Worm (Caenorhabditis elegans): ENCODE results near the gene W03G11.4.

Gene W03G11.4

DNA sequence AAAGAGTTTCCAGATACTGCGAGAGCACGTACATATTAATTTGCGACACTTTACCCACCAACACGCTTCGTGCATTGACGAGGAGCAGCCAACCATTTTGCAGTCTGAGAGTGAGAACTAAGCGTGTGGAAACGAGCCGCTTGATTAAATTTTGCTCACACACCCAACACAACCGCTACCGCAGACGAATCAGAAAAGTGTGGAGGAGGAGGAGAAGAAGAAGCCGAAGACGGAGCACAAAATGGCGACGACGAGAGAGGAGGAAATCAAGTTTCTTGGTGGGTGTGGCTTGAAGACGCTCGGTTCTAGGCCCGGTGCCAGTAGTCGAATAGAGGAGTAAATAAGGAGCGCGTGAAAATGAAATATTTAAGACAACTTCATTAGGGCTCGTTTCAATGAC lies 10.1 kb downstream of the W03G11.4 start:
- no peak for TF ChIP-seq ztf-29 (GFP tag; IDR thresholded peaks at IDR 0.05)
- TF ChIP-seq ztf-23 (GFP tag; IDR thresholded peaks at IDR 0.05): no peak
- TF ChIP-seq med-1 (GFP tag; optimal IDR thresholded peaks at IDR 0.05; ENCODE audit: insufficient read depth): no peak
- no peak for TF ChIP-seq cog-1 (tag; optimal IDR thresholded peaks at IDR 0.05)
- TF ChIP-seq flt-1 (GFP tag; IDR thresholded peaks at IDR 0.05): no peak
- TF ChIP-seq tab-1 (GFP tag; IDR thresholded peaks at IDR 0.05): no peak

- TF ChIP-seq med-1 (GFP tag; optimal IDR thresholded peaks at IDR 0.05; ENCODE audit: insufficient read depth): no peak
- TF ChIP-seq tab-1 (GFP tag; IDR thresholded peaks at IDR 0.05): no peak
- no peak for TF ChIP-seq ref-1 (GFP tag; conservative IDR thresholded peaks at IDR 0.05)
- TF ChIP-seq klf-2 (GFP tag; conservative IDR thresholded peaks at IDR 0.05): no peak
- no peak for TF ChIP-seq cog-1 (tag; optimal IDR thresholded peaks at IDR 0.05)
- no peak for TF ChIP-seq ztf-29 (GFP tag; IDR thresholded peaks at IDR 0.05)
- TF ChIP-seq T22C8.4 (GFP tag; IDR thresholded peaks at IDR 0.05): no peak
- no peak for TF ChIP-seq ztf-23 (GFP tag; IDR thresholded peaks at IDR 0.05)
- TF ChIP-seq flt-1 (GFP tag; IDR thresholded peaks at IDR 0.05): no peak
Measured at ce11 chrX:12081250-12081649, 11.7 kb downstream of the W03G11.4 start.

- no peak for TF ChIP-seq med-1 (GFP tag; optimal IDR thresholded peaks at IDR 0.05; ENCODE audit: insufficient read depth)
- TF ChIP-seq flt-1 (GFP tag; IDR thresholded peaks at IDR 0.05): peak; percentile 53; the same call in 1 of the 2 replicates
Measured at ce11 chrX:12080581-12081162, 12.3 kb downstream of the W03G11.4 start.

DNA sequence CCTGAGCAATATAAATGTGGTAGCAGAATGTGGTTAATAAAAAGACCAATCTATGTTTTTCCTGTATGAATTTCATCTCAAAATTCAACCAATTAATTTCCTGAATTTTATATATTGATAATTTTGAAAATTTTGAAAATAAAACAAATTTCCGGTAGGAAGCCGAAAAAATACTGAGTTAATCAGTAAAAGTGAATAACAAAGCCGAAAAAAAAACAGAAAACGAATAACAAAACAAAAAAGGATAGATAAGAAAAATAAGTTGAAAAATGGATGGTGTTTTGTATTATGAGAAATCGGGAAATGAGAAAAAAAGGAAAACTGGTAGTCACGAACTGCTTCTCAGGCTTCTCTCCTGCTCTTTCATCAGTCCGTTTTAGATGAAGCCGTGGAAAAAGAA lies 19.2 kb downstream of the W03G11.4 start, which contains the start of gene tmem-145:
Gene tmem-145, minus strand, starts transcription at position 101 of the 400 bp plus-strand sequence.
- no peak for TF ChIP-seq ztf-29 (GFP tag; IDR thresholded peaks at IDR 0.05)
- no peak for TF ChIP-seq tab-1 (GFP tag; IDR thresholded peaks at IDR 0.05)
- TF ChIP-seq ztf-23 (GFP tag; IDR thresholded peaks at IDR 0.05): no peak
- no peak for TF ChIP-seq ref-1 (GFP tag; conservative IDR thresholded peaks at IDR 0.05)
- TF ChIP-seq T22C8.4 (GFP tag; IDR thresholded peaks at IDR 0.05): no peak
- no peak for TF ChIP-seq med-1 (GFP tag; optimal IDR thresholded peaks at IDR 0.05; ENCODE audit: insufficient read depth)
- no peak for TF ChIP-seq cog-1 (tag; optimal IDR thresholded peaks at IDR 0.05)
- no peak for TF ChIP-seq klf-2 (GFP tag; conservative IDR thresholded peaks at IDR 0.05)
- TF ChIP-seq flt-1 (GFP tag; IDR thresholded peaks at IDR 0.05): no peak

- TF ChIP-seq ref-1 (GFP tag; conservative IDR thresholded peaks at IDR 0.05): no peak
- no peak for TF ChIP-seq T22C8.4 (GFP tag; IDR thresholded peaks at IDR 0.05)
- TF ChIP-seq tab-1 (GFP tag; IDR thresholded peaks at IDR 0.05): no peak
- no peak for TF ChIP-seq ztf-23 (GFP tag; IDR thresholded peaks at IDR 0.05)
- no peak for TF ChIP-seq med-1 (GFP tag; optimal IDR thresholded peaks at IDR 0.05; ENCODE audit: insufficient read depth)
- no peak for TF ChIP-seq klf-2 (GFP tag; conservative IDR thresholded peaks at IDR 0.05)
- no peak for TF ChIP-seq flt-1 (GFP tag; IDR thresholded peaks at IDR 0.05)
- TF ChIP-seq cog-1 (tag; optimal IDR thresholded peaks at IDR 0.05): no peak
- TF ChIP-seq ztf-29 (GFP tag; IDR thresholded peaks at IDR 0.05): no peak
Measured at ce11 chrX:12068250-12068649, 24.7 kb downstream of the W03G11.4 start, which contains the start of gene lgc-24. Gene lgc-24 (plus strand): TSS chrX:12068550.

DNA sequence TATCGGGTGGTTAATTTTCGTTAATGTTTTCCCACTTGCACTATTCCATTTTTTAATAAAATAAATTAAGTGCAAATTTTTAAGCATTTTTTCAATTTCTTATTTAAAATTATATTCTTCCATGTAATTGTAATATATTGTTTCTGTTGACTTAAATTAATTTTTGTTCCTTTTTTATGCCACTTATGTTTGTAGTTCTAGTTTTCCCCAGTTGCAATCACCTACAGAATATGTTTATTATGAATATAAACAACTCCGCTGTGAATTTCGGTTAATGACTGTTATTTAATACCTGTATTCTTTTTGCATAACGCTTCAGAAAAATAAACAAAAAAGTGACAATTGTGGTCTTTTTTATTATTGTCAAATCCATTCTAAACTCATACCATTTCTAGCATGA lies 28.0 kb downstream of the W03G11.4 start, which contains the start of gene lgc-23:
Gene lgc-23, plus strand, starts transcription at position 301 of the 400 bp plus-strand sequence.
- TF ChIP-seq ref-1 (GFP tag; conservative IDR thresholded peaks at IDR 0.05) (no peak), med-1 (GFP tag; optimal IDR thresholded peaks at IDR 0.05; ENCODE audit: insufficient read depth) (no peak), cog-1 (tag; optimal IDR thresholded peaks at IDR 0.05) (no peak), ztf-29 (GFP tag; IDR thresholded peaks at IDR 0.05) (no peak), klf-2 (GFP tag; conservative IDR thresholded peaks at IDR 0.05) (no peak), tab-1 (GFP tag; IDR thresholded peaks at IDR 0.05) (no peak), flt-1 (GFP tag; IDR thresholded peaks at IDR 0.05) (no peak), T22C8.4 (GFP tag; IDR thresholded peaks at IDR 0.05) (no peak), ztf-23 (GFP tag; IDR thresholded peaks at IDR 0.05) (no peak)

DNA sequence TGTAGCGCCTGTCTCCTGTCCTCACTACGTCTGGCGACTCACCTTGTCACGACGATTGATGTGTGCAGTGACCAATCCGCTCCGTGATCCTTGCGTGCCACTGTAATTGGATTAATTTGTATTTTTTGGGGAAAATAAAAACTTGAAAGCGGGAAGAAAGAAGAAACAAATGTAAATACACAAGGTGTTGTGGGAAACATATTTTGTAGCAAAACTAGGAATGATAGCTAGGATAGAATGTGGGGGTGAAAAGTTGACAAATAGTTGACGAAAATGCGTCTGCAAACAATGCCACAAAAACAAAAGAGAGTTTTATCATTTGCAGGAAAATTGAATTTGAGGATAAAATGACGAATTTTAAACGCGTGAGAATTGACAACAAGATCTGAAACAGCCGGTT lies 36.0 kb downstream of the W03G11.4 start, which contains the start of gene B0198.3:
Gene B0198.3, minus strand, starts transcription at position 101 of the 400 bp plus-strand sequence.
- TF ChIP-seq ztf-29 (GFP tag; IDR thresholded peaks at IDR 0.05) (no peak), ref-1 (GFP tag; conservative IDR thresholded peaks at IDR 0.05) (no peak), klf-2 (GFP tag; conservative IDR thresholded peaks at IDR 0.05) (no peak), tab-1 (GFP tag; IDR thresholded peaks at IDR 0.05) (no peak), cog-1 (tag; optimal IDR thresholded peaks at IDR 0.05) (no peak), med-1 (GFP tag; optimal IDR thresholded peaks at IDR 0.05; ENCODE audit: insufficient read depth) (no peak), flt-1 (GFP tag; IDR thresholded peaks at IDR 0.05) (no peak), ztf-23 (GFP tag; IDR thresholded peaks at IDR 0.05) (no peak), T22C8.4 (GFP tag; IDR thresholded peaks at IDR 0.05) (no peak)

DNA sequence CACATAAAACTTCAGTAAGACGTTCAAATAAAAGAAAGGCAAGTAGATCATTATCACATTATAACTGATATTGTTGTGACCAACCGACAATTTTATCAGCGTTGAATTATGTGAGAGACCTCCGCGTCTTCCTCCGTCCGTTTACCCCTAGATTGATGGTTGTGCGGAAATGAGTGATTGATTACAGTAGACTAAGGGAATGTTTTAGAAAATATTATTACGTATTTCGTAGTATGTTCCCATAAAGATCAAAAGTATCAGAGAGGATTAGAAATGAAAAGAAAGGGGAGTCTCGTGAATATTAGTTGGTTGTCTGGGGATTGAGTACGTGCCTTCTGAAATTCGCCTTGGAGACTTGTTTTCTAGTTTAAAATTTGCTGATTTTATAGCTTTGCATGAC lies 54.2 kb downstream of the W03G11.4 start:
- no peak for TF ChIP-seq ztf-23 (GFP tag; IDR thresholded peaks at IDR 0.05)
- no peak for TF ChIP-seq T22C8.4 (GFP tag; IDR thresholded peaks at IDR 0.05)
- TF ChIP-seq med-1 (GFP tag; optimal IDR thresholded peaks at IDR 0.05; ENCODE audit: insufficient read depth): no peak

DNA sequence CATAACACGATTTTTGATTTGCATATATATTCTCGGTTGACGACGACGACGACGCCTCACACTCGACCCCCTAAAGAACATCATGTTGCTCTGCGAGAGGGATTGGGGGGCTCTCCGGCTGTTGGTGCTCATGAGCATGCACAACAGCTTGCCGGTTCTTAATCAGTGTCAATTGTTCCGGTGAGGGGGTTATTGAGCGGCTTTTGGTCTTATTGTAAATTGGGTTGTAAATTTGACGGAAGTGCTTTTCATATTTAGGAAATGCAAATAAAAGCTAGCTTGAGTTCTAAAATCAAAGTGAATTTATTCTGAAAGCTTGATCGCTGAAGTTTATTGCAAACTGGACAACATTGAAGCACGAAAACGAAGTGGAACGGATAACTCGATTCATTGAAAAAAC lies 55.0 kb downstream of the W03G11.4 start:
- TF ChIP-seq klf-2 (GFP tag; conservative IDR thresholded peaks at IDR 0.05) (no peak), ztf-23 (GFP tag; IDR thresholded peaks at IDR 0.05) (no peak), T22C8.4 (GFP tag; IDR thresholded peaks at IDR 0.05) (no peak), cog-1 (tag; optimal IDR thresholded peaks at IDR 0.05) (no peak), ref-1 (GFP tag; conservative IDR thresholded peaks at IDR 0.05) (no peak), med-1 (GFP tag; optimal IDR thresholded peaks at IDR 0.05; ENCODE audit: insufficient read depth) (no peak), ztf-29 (GFP tag; IDR thresholded peaks at IDR 0.05) (no peak), tab-1 (GFP tag; IDR thresholded peaks at IDR 0.05) (no peak), flt-1 (GFP tag; IDR thresholded peaks at IDR 0.05) (no peak)

DNA sequence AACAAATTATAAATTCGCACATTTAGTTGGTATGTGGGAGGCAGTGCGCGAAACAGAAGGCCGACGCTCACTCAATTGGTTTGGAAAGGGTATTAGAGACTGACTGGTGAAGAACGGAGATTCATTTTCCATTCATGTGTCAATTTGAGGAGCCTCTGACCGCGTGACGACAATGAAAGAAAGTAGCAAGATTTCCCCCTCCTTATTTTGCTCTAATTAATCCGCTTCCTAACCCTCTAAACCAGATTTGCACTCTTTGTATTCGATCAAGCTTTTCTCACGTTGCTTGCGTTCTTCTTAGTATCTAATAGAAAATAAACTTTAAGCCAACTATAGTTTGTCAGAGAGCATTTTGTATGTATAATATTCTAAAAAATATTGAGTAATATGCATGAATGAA lies 56.8 kb downstream of the W03G11.4 start:
- no peak for TF ChIP-seq ztf-23 (GFP tag; IDR thresholded peaks at IDR 0.05)
- TF ChIP-seq cog-1 (tag; optimal IDR thresholded peaks at IDR 0.05): peak; percentile 2
